Fruit fly (Drosophila melanogaster) whole organism, prepupa: Measurements from ENCODE around the gene CG10462.

Source experiments
- CG11762 ChIP-seq: fragments of 200-800 bp; sonication (Bioruptor generic); optimal IDR thresholded peaks from 3 replicates; lab custom pipeline; 2016; ENCODE audit warnings: missing biosample characterization, missing genetic modification characterization; ENCODE audit not compliant: insufficient read depth
- CG16779 ChIP-seq: fragments of 200-800 bp; sonication (Bioruptor generic); optimal IDR thresholded peaks from 3 replicates; lab custom pipeline; 2017; ENCODE audit warnings: missing biosample characterization, mild to moderate bottlenecking, missing genetic modification characterization
- CG6792 ChIP-seq: fragments of 200-800 bp; sonication (Bioruptor generic); optimal IDR thresholded peaks from 3 replicates; lab custom pipeline; 2016; ENCODE audit warnings: missing biosample characterization, missing genetic modification characterization
- CG6808 ChIP-seq: fragments of 200-800 bp; sonication (Bioruptor generic); optimal IDR thresholded peaks from 3 replicates; lab custom pipeline; 2017; ENCODE audit warnings: missing biosample characterization, missing genetic modification characterization, mild to moderate bottlenecking, moderate library complexity, missing genetic modification reagents
- CG8632 ChIP-seq: fragments of 200-800 bp; sonication (Bioruptor generic); optimal IDR thresholded peaks from 3 replicates; lab custom pipeline; 2016; ENCODE audit warnings: missing biosample characterization, missing genetic modification characterization
- Gug ChIP-seq: fragments of 200-800 bp; sonication (Bioruptor generic); IDR thresholded peaks from 2 replicates; pipeline ENCODE4 v1.3.6; 2022; ENCODE audit warnings: missing biosample characterization, missing genetic modification characterization
- Sox102F ChIP-seq: fragments of 200-800 bp; sonication (Bioruptor generic); optimal IDR thresholded peaks from 2 replicates; lab custom pipeline; 2016; ENCODE audit warnings: missing biosample characterization, mild to moderate bottlenecking, missing genetic modification characterization
- cyc ChIP-seq: fragments of 200-800 bp; sonication (Bioruptor generic); optimal IDR thresholded peaks from 3 replicates; lab custom pipeline; 2016; ENCODE audit warnings: missing biosample characterization, missing genetic modification characterization
- dsx ChIP-seq: fragments of 200-800 bp; optimal IDR thresholded peaks from 3 replicates; lab custom pipeline; 2019; ENCODE audit warnings: missing biosample characterization, mild to moderate bottlenecking, missing genetic modification characterization, moderate library complexity; ENCODE audit not compliant: poor library complexity, severe bottlenecking

- TF ChIP-seq cyc (GFP tag; lab: Kevin White, UChicago) (no peak), CG6792 (GFP tag; lab: Kevin White, UChicago) (no peak), dsx (GFP tag; lab: Kevin White, UChicago) (no peak), CG6808 (GFP tag; lab: Kevin White, UChicago) (no peak), Sox102F (GFP tag; lab: Kevin White, UChicago) (no peak), Gug (GFP tag; lab: Robert Waterston, UW) (no peak), CG8632 (peak; percentile 39), CG11762 (GFP tag; lab: Kevin White, UChicago) (no peak), CG16779 (tag; lab: Kevin White, UChicago) (no peak)
Measured at dm6 chr2L:19764581-19765136, 28.9 kb upstream of the CG10462 start.
